Fruit fly (Drosophila melanogaster): ENCODE results near the gene CG42578.

dm6 chrX:20418864-20419263 is 27.3 kb upstream of the CG42578 start, which contains the start of gene Obp19c:
- TF ChIP-seq ovo (GFP tag; optimal IDR thresholded peaks at IDR 0.05) (no peak), kay (GFP tag; ENCODE audit: borderline replicate concordance) (no peak), CG33017 (tag; optimal IDR thresholded peaks at IDR 0.05) (no peak), CG1620 (GFP tag; optimal IDR thresholded peaks at IDR 0.05) (no peak), cic (GFP tag; optimal IDR thresholded peaks at IDR 0.05) (no peak), CG11617 (GFP tag; optimal IDR thresholded peaks at IDR 0.05) (no peak), pad (GFP tag; optimal IDR thresholded peaks at IDR 0.05) (no peak), CG5204 (GFP tag; optimal IDR thresholded peaks at IDR 0.05) (no peak), Hr96 (GFP tag; optimal IDR thresholded peaks at IDR 0.05) (no peak)

Measured in whole organism, adult.